Worm (Caenorhabditis elegans): ENCODE measurements around the gene T27A10.6.

DNA sequence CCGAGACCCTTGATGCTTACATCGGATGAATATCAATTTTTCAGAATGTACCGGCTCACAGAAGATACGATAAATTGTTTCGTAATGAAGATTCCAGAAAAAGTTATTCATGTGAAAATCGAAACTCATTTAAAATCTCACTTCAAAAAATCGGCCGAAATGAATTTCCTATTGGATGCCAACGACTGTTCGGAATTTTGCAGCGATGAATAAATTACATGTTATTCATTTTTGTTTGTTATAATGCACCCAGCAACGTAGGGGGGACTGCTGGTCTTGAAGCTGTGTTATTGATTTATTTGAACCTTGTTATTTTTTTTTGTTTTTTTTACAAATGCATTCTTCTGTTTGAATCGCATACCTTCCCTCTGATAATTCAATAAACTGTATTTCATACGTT lies 29.3 kb downstream of the T27A10.6 start:
- TF ChIP-seq ama-1 (optimal IDR thresholded peaks at IDR 0.05) (no peak), efl-3 (GFP tag; optimal IDR thresholded peaks at IDR 0.05) (no peak), nhr-77 (tag; optimal IDR thresholded peaks at IDR 0.05) (no peak), ceh-90 (tag; optimal IDR thresholded peaks at IDR 0.05) (no peak), pax-3 (tag; optimal IDR thresholded peaks at IDR 0.05) (no peak), egl-13 (tag; optimal IDR thresholded peaks at IDR 0.05) (no peak), snpc-4 (tag; optimal IDR thresholded peaks at IDR 0.05) (no peak), fkh-10 (GFP tag; optimal IDR thresholded peaks at IDR 0.05) (no peak), lin-13 (GFP tag; optimal IDR thresholded peaks at IDR 0.05) (no peak), mdl-1 (tag; optimal IDR thresholded peaks at IDR 0.05) (no peak), nhr-90 (tag; optimal IDR thresholded peaks at IDR 0.05; ENCODE audit: poor library complexity) (no peak), unc-98 (GFP tag; IDR thresholded peaks at IDR 0.05) (no peak)
